In the genomic region with DNA sequence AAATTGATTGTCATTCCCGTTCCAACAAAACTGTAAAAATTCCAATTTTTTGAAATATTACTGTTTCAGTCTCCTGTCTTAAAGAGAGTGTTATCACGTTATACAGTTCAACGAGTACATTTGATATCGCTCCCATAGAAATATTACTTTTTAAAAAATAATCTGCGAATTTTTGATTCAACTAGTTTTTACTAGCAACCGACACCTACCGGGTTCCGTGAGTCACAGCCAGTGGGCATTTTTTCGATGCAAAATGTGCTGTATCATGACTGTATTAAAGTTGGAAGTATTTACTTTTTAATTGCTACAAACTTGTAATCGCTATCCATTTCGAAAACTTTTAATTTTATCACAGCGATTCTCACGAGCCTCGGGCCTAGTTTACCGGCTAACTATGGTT, we compare ENCODE assay signal across 2 worm cellular contexts.
TF ChIP-seq lines count a peak whose summit lies in the region.

No protein-coding gene starts in this region.

TF ChIP-seq in whole organism, L4 larva, 104 proteins besides CTCF, POLR2A, EP300 and RAD21:
- TF ChIP-seq aha-1 (tag; lab: Kevin White, UChicago) = peak; percentile 24
- no peak for TF ChIP-seq daf-19 (GFP tag; conservative IDR thresholded peaks at IDR 0.05; lab: Robert Waterston, UW)

TF ChIP-seq in whole organism, young adult, 124 proteins besides CTCF, POLR2A, EP300 and RAD21:
- TF ChIP-seq mcd-1 (GFP tag; IDR thresholded peaks at IDR 0.05; lab: Robert Waterston, UW) = no peak
- TF ChIP-seq sea-2 (GFP tag; IDR thresholded peaks at IDR 0.05; lab: Robert Waterston, UW) = no peak
- TF ChIP-seq attf-6 (GFP tag; IDR thresholded peaks at IDR 0.05; lab: Robert Waterston, UW) = 0 out of 2 replicates have a peak, but pooled peaks have one; percentile 66
- TF ChIP-seq lag-1 (GFP tag; IDR thresholded peaks at IDR 0.05; lab: Robert Waterston, UW) = no peak
- TF ChIP-seq snpc-4 (GFP tag; optimal IDR thresholded peaks at IDR 0.05; lab: Kevin White, UChicago) = no peak
- TF ChIP-seq snpc-4 (tag; optimal IDR thresholded peaks at IDR 0.05; lab: Kevin White, UChicago) = peak in 2 of 4 experiments; percentile 54 to 81
- no peak for TF ChIP-seq F52B5.7 (tag; optimal IDR thresholded peaks at IDR 0.05; lab: Kevin White, UChicago)
- TF ChIP-seq ceh-40 (GFP tag; IDR thresholded peaks at IDR 0.05; lab: Robert Waterston, UW) = no peak
- TF ChIP-seq lin-54 (GFP tag; optimal IDR thresholded peaks at IDR 0.05; lab: Kevin White, UChicago) = no peak
- no peak for TF ChIP-seq ceh-100 (GFP tag; IDR thresholded peaks at IDR 0.05; lab: Robert Waterston, UW)
- TF ChIP-seq D2030.7 (GFP tag; IDR thresholded peaks at IDR 0.05; lab: Robert Waterston, UW) = no peak
- TF ChIP-seq hsf-1 (GFP tag; IDR thresholded peaks at IDR 0.05; lab: Robert Waterston, UW) = no peak
- TF ChIP-seq snpc-1.1 (tag; optimal IDR thresholded peaks at IDR 0.05; lab: Kevin White, UChicago; ENCODE audit: insufficient read depth) = no peak
- no peak for TF ChIP-seq hlh-12 (tag; optimal IDR thresholded peaks at IDR 0.05; lab: Kevin White, UChicago)
- no peak for TF ChIP-seq hmg-1.2 (GFP tag; IDR thresholded peaks at IDR 0.05; lab: Robert Waterston, UW)
- TF ChIP-seq rec-8 (tag; optimal IDR thresholded peaks at IDR 0.05; lab: Kevin White, UChicago) = no peak
